Worm (Caenorhabditis elegans) whole organism, late embryonic: ENCODE measurements around the gene Y73B6BL.27.

Experiments
- F13H6.1 ChIP-seq: sonication (generic microtip); optimal IDR thresholded peaks from 2 replicates; lab custom pipeline; 2016; ENCODE audit warnings: missing genetic modification characterization, missing compliant biosample characterization
- K09A11.1 ChIP-seq: sonication (generic microtip); optimal IDR thresholded peaks from 2 replicates; lab custom pipeline; 2017; ENCODE audit warnings: antibody characterized with exemption, mild to moderate bottlenecking, missing genetic modification characterization, missing compliant biosample characterization; ENCODE audit not compliant: insufficient read depth
- ceh-14 ChIP-seq: sonication (generic microtip); optimal IDR thresholded peaks from 2 replicates; lab custom pipeline; 2016; ENCODE audit warnings: missing genotype, missing genetic modification characterization, missing compliant biosample characterization
- ceh-18 ChIP-seq: sonication (generic microtip); optimal IDR thresholded peaks from 2 replicates; lab custom pipeline; 2016; ENCODE audit warnings: missing genetic modification characterization, missing compliant biosample characterization
- ceh-19 ChIP-seq: fragments of 200-800 bp; sonication (Bioruptor generic); optimal IDR thresholded peaks from 2 replicates; lab custom pipeline; 2018; ENCODE audit warnings: mild to moderate bottlenecking, missing genetic modification characterization, missing compliant biosample characterization
- ceh-31 ChIP-seq: sonication (generic microtip); optimal IDR thresholded peaks from 2 replicates; lab custom pipeline; 2016; ENCODE audit warnings: missing genetic modification characterization, missing compliant biosample characterization
- ceh-45 ChIP-seq: fragments of 200-800 bp; sonication (Bioruptor generic); IDR thresholded peaks from 2 replicates; pipeline ENCODE4 v1.3.6; 2022; ENCODE audit warnings: missing genetic modification reagents, missing genetic modification characterization, missing compliant biosample characterization
- ceh-9 ChIP-seq: sonication (generic microtip); optimal IDR thresholded peaks from 2 replicates; lab custom pipeline; 2016; ENCODE audit warnings: mild to moderate bottlenecking, missing genetic modification characterization, inconsistent platforms, missing compliant biosample characterization
- che-1 ChIP-seq: sonication (generic microtip); optimal IDR thresholded peaks from 2 replicates; lab custom pipeline; 2016; ENCODE audit warnings: mild to moderate bottlenecking, missing genetic modification characterization, missing compliant biosample characterization
- dmd-4 ChIP-seq: sonication (generic microtip); optimal IDR thresholded peaks from 2 replicates; lab custom pipeline; 2016; ENCODE audit warnings: borderline replicate concordance, missing genetic modification characterization, missing compliant biosample characterization
- dve-1 ChIP-seq: sonication (generic microtip); optimal IDR thresholded peaks from 2 replicates; lab custom pipeline; 2017; ENCODE audit warnings: antibody characterized with exemption, mild to moderate bottlenecking, missing genetic modification characterization, missing compliant biosample characterization
- elt-2 ChIP-seq: sonication (generic microtip); optimal IDR thresholded peaks from 2 replicates; lab custom pipeline; 2016; ENCODE audit warnings: missing genetic modification reagents, missing genetic modification characterization, missing compliant biosample characterization
- ets-4 ChIP-seq: sonication (generic microtip); optimal IDR thresholded peaks from 2 replicates; lab custom pipeline; 2016; ENCODE audit warnings: missing genetic modification characterization, missing compliant biosample characterization
- gmeb-2 ChIP-seq: sonication (generic microtip); optimal IDR thresholded peaks from 2 replicates; lab custom pipeline; 2016; ENCODE audit warnings: missing genetic modification characterization, inconsistent platforms, missing compliant biosample characterization
- hlh-13 ChIP-seq: fragments of 200-800 bp; sonication (Bioruptor generic); optimal IDR thresholded peaks from 2 replicates; lab custom pipeline; 2018; ENCODE audit warnings: mild to moderate bottlenecking, missing genetic modification characterization, missing compliant biosample characterization
- hlh-15 ChIP-seq: sonication (generic microtip); optimal IDR thresholded peaks from 2 replicates; lab custom pipeline; 2016; ENCODE audit warnings: missing genetic modification characterization, missing compliant biosample characterization
- hlh-30 ChIP-seq: sonication (generic microtip); optimal IDR thresholded peaks from 2 replicates; lab custom pipeline; 2017; ENCODE audit warnings: antibody characterized with exemption, missing genetic modification characterization, missing compliant biosample characterization; ENCODE audit not compliant: insufficient read depth
- hlh-6 ChIP-seq: sonication (generic microtip); optimal IDR thresholded peaks from 2 replicates; lab custom pipeline; 2016; ENCODE audit warnings: missing genotype, missing genetic modification characterization, missing compliant biosample characterization
- hlh-8 ChIP-seq: sonication (generic microtip); optimal IDR thresholded peaks from 2 replicates; lab custom pipeline; 2016; ENCODE audit warnings: missing genotype, missing genetic modification characterization, missing compliant biosample characterization
- lim-6 ChIP-seq: sonication (generic microtip); optimal IDR thresholded peaks from 2 replicates; lab custom pipeline; 2016; ENCODE audit warnings: missing genetic modification characterization, missing compliant biosample characterization
- lin-11 ChIP-seq: fragments of 200-800 bp; sonication (Bioruptor generic); optimal IDR thresholded peaks from 2 replicates; lab custom pipeline; 2018; ENCODE audit warnings: mild to moderate bottlenecking, missing genetic modification characterization, missing compliant biosample characterization
- nhr-11 ChIP-seq: fragments of 150-350 bp; optimal IDR thresholded peaks from 2 replicates; lab custom pipeline; 2014; ENCODE audit warnings: missing biosample characterization, missing genetic modification characterization
- pat-9 ChIP-seq: fragments of 200-800 bp; sonication (Bioruptor generic); optimal IDR thresholded peaks from 2 replicates; lab custom pipeline; 2018; ENCODE audit warnings: mild to moderate bottlenecking, missing genetic modification characterization, moderate library complexity, missing compliant biosample characterization
- pha-2 ChIP-seq: sonication (generic microtip); optimal IDR thresholded peaks from 2 replicates; lab custom pipeline; 2017; ENCODE audit warnings: mild to moderate bottlenecking, missing genetic modification characterization, missing compliant biosample characterization
- pha-4 ChIP-seq: fragments of 150-350 bp; optimal IDR thresholded peaks from 2 replicates; lab custom pipeline; 2018; ENCODE audit warnings: missing biosample characterization, missing genetic modification reagents, missing genetic modification characterization
- pros-1 ChIP-seq: fragments of 150-350 bp; optimal IDR thresholded peaks from 2 replicates; lab custom pipeline; 2014; ENCODE audit warnings: missing biosample characterization, missing genetic modification reagents, missing genetic modification characterization
- ref-2 ChIP-seq: sonication (generic microtip); optimal IDR thresholded peaks from 2 replicates; lab custom pipeline; 2016; ENCODE audit warnings: missing genetic modification characterization, missing compliant biosample characterization
- rnt-1 ChIP-seq: sonication (generic microtip); optimal IDR thresholded peaks from 2 replicates; lab custom pipeline; 2016; ENCODE audit warnings: missing genetic modification characterization, missing compliant biosample characterization
- sox-4 ChIP-seq: sonication (generic microtip); optimal IDR thresholded peaks from 2 replicates; lab custom pipeline; 2017; ENCODE audit warnings: mild to moderate bottlenecking, missing genetic modification characterization, inconsistent platforms, missing compliant biosample characterization
- tbx-7 ChIP-seq: sonication (generic microtip); optimal IDR thresholded peaks from 2 replicates; lab custom pipeline; 2016; ENCODE audit warnings: missing genotype, missing genetic modification characterization, missing compliant biosample characterization
- ttx-3 ChIP-seq: sonication (generic microtip); optimal IDR thresholded peaks from 2 replicates; lab custom pipeline; 2016; ENCODE audit warnings: missing genetic modification reagents, missing genetic modification characterization, missing compliant biosample characterization
- unc-42 ChIP-seq: sonication (generic microtip); optimal IDR thresholded peaks from 2 replicates; lab custom pipeline; 2016; ENCODE audit warnings: missing genotype, missing genetic modification characterization, missing compliant biosample characterization
- unc-55 ChIP-seq: sonication (generic microtip); optimal IDR thresholded peaks from 2 replicates; lab custom pipeline; 2017; ENCODE audit warnings: missing biosample characterization, missing genetic modification reagents, missing genetic modification characterization
- ztf-16 ChIP-seq: sonication (generic microtip); optimal IDR thresholded peaks from 2 replicates; lab custom pipeline; 2017; ENCODE audit warnings: missing genetic modification characterization, missing compliant biosample characterization

The Y73B6BL.27 gene

ce11 chrIV:6511767-6512166 is 38.7 kb upstream of the Y73B6BL.27 start:
- TF ChIP-seq tbx-7 (tag; lab: Kevin White, UChicago) (no peak), ztf-16 (tag; lab: Kevin White, UChicago) (no peak), lim-6 (tag; lab: Kevin White, UChicago) (no peak), ceh-31 (tag; lab: Kevin White, UChicago) (no peak), pha-2 (tag; lab: Kevin White, UChicago) (no peak), K09A11.1 (tag; lab: Kevin White, UChicago) (no peak), nhr-11 (no peak), ref-2 (tag; lab: Kevin White, UChicago) (no peak), pros-1 (no peak), che-1 (tag; lab: Kevin White, UChicago) (no peak), lin-11 (no peak), gmeb-2 (tag; lab: Kevin White, UChicago) (no peak)

- TF ChIP-seq sox-4 (tag; lab: Kevin White, UChicago) = no peak
- TF ChIP-seq tbx-7 (tag; lab: Kevin White, UChicago) = no peak
- no peak for TF ChIP-seq rnt-1 (tag; lab: Kevin White, UChicago)
- no peak for TF ChIP-seq ceh-9 (tag; lab: Kevin White, UChicago)
- TF ChIP-seq ztf-16 (tag; lab: Kevin White, UChicago) = no peak
- no peak for TF ChIP-seq pat-9
- no peak for TF ChIP-seq unc-55 (GFP tag; lab: Kevin White, UChicago)
- TF ChIP-seq pha-4 (tag; lab: Kevin White, UChicago) = no peak
- no peak for TF ChIP-seq ttx-3 (tag; lab: Kevin White, UChicago)
- no peak for TF ChIP-seq hlh-6 (tag; lab: Kevin White, UChicago)
- TF ChIP-seq hlh-13 (GFP tag; lab: Kevin White, UChicago) = no peak
- TF ChIP-seq ceh-19 = no peak
- TF ChIP-seq unc-42 (tag; lab: Kevin White, UChicago) = no peak
- TF ChIP-seq ceh-45 = no peak
- no peak for TF ChIP-seq F13H6.1 (tag; lab: Kevin White, UChicago)
These were observed 33.4 kb upstream of the Y73B6BL.27 start, which contains the start of gene pqn-89 for ce11 chrIV:6506424-6506823. pqn-89 (plus strand) TSS chrIV:6506724.

- TF ChIP-seq ceh-19 = no peak
- peak; percentile 26 for TF ChIP-seq elt-2 (tag; lab: Kevin White, UChicago)
- TF ChIP-seq ets-4 (tag; lab: Kevin White, UChicago) = no peak
These were observed 29.7 kb upstream of the Y73B6BL.27 start for ce11 chrIV:6502725-6503124.

- TF ChIP-seq lin-11 (no peak), F13H6.1 (tag; lab: Kevin White, UChicago) (no peak), hlh-8 (tag; lab: Kevin White, UChicago) (no peak), pros-1 (no peak), ceh-14 (tag; lab: Kevin White, UChicago) (no peak), hlh-15 (tag; lab: Kevin White, UChicago) (no peak), dve-1 (tag; lab: Kevin White, UChicago) (peak; percentile 44), ceh-19 (no peak), nhr-11 (no peak), ceh-45 (no peak), hlh-30 (peak; percentile 39), unc-42 (tag; lab: Kevin White, UChicago) (no peak), dmd-4 (no peak), ceh-18 (peak; percentile 27), ceh-31 (tag; lab: Kevin White, UChicago) (no peak)
These were observed 27.8 kb upstream of the Y73B6BL.27 start for ce11 chrIV:6500843-6501242.

- TF ChIP-seq ttx-3 (tag; lab: Kevin White, UChicago) (no peak), pros-1 (no peak), lin-11 (no peak)
- TF ChIP-seq, all 69 proteins: peak for 0
These were observed 27.4 kb upstream of the Y73B6BL.27 start for ce11 chrIV:6500433-6500832.
